Fruit fly (Drosophila melanogaster): ENCODE results near the gene Atg3.

DNA sequence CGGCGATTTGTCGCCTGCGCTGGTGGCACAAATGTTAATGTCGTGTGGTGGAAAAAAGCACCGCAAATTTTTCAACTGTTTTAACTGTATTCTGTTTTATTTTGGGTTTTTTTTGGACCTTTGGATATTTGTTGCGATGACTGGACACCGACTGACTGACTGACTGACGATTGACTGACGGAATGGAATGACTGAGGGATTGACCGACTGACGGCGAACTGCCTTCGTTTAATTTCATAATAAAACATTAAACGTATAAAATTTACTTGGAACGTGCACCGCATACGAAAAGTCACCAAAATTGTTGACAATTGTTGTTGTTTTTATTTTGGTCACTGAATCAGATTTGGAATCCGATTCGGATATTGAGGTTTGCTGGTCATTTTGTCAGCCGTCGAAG is 21.3 kb downstream of the Atg3 start:
- TF ChIP-seq pan (optimal IDR thresholded peaks at IDR 0.05) (no peak), EcR (GFP tag; optimal IDR thresholded peaks at IDR 0.05) (no peak), CG8478 (optimal IDR thresholded peaks at IDR 0.05) (no peak)
